Worm (Caenorhabditis elegans) whole organism, L3 larva: ENCODE data around the gene F52G3.1.
A peak's percentile ranks its signal among the peaks of the same experiment; 100 is the strongest.

Experiments
- R02D3.7 ChIP-seq: fragments of 150-350 bp; optimal IDR thresholded peaks from 2 replicates; lab custom pipeline; 2014; ENCODE audit warnings: missing biosample characterization, missing genetic modification characterization
- ZK546.5 ChIP-seq: sonication (generic microtip); optimal IDR thresholded peaks from 2 replicates; lab custom pipeline; 2017; ENCODE audit warnings: missing biosample characterization, missing genetic modification characterization
- aly-2 ChIP-seq: fragments of 150-350 bp; optimal IDR thresholded peaks from 2 replicates; lab custom pipeline; 2014; ENCODE audit warnings: missing biosample characterization, missing genetic modification characterization
- ama-1 ChIP-seq: fragments of 150-350 bp; optimal IDR thresholded peaks from 2 replicates; lab custom pipeline; 2018
- ceh-16 ChIP-seq: sonication (generic microtip); optimal IDR thresholded peaks from 2 replicates; lab custom pipeline; 2017; ENCODE audit warnings: missing biosample characterization, missing genetic modification characterization
- ceh-28 ChIP-seq: fragments of 150-350 bp; optimal IDR thresholded peaks from 2 replicates; lab custom pipeline; 2014; ENCODE audit warnings: missing biosample characterization, missing genetic modification reagents, missing genetic modification characterization
- ceh-82 ChIP-seq: fragments of 150-350 bp; optimal IDR thresholded peaks from 2 replicates; lab custom pipeline; 2014; ENCODE audit warnings: missing biosample characterization, missing genetic modification characterization
- ceh-9 ChIP-seq: sonication (generic microtip); optimal IDR thresholded peaks from 2 replicates; lab custom pipeline; 2018; ENCODE audit warnings: missing biosample characterization, missing genetic modification characterization
- daf-12 ChIP-seq: fragments of 150-350 bp; optimal IDR thresholded peaks from 2 replicates; lab custom pipeline; 2014; ENCODE audit warnings: missing biosample characterization, missing genetic modification reagents, missing genetic modification characterization
- egl-27 ChIP-seq: sonication (generic microtip); optimal IDR thresholded peaks from 4 replicates; lab custom pipeline; 2017; ENCODE audit warnings: missing biosample characterization, missing genetic modification reagents, missing genetic modification characterization
- egl-5 ChIP-seq: fragments of 150-350 bp; optimal IDR thresholded peaks from 2 replicates; lab custom pipeline; 2017; ENCODE audit warnings: missing biosample characterization, missing genetic modification reagents, missing genetic modification characterization, inconsistent platforms
- elt-1 ChIP-seq: fragments of 150-350 bp; optimal IDR thresholded peaks from 2 replicates; lab custom pipeline; 2014; ENCODE audit warnings: missing biosample characterization, missing genetic modification characterization
- elt-2 ChIP-seq: sonication (generic microtip); optimal IDR thresholded peaks from 2 replicates; lab custom pipeline; 2016; ENCODE audit warnings: missing genetic modification reagents, mild to moderate bottlenecking, missing genetic modification characterization, missing compliant biosample characterization
- elt-3 ChIP-seq, 3 experiments: fragments of 150-350 bp in 1 of 3; sonication (generic microtip) in 2 of 3; optimal IDR thresholded peaks; 2 replicates in 2 of 3; 4 replicates in 1 of 3; lab custom pipeline; 2014 to 2017; ENCODE audit warnings: missing biosample characterization in 3 of 3, missing genetic modification characterization in 3 of 3
- eor-1 ChIP-seq, 2 experiments: fragments of 150-350 bp; optimal IDR thresholded peaks; 2 replicates each; lab custom pipeline; 2014 to 2018; ENCODE audit warnings: missing biosample characterization in 2 of 2, missing genetic modification characterization in 2 of 2
- fkh-10 ChIP-seq: sonication (generic microtip); optimal IDR thresholded peaks from 2 replicates; lab custom pipeline; 2017; ENCODE audit warnings: missing biosample characterization, missing genetic modification reagents, missing genetic modification characterization
- fkh-2 ChIP-seq: fragments of 150-350 bp; optimal IDR thresholded peaks from 2 replicates; lab custom pipeline; 2014; ENCODE audit warnings: missing biosample characterization, missing genetic modification reagents, missing genetic modification characterization
- fos-1 ChIP-seq: fragments of 150-350 bp; optimal IDR thresholded peaks from 2 replicates; lab custom pipeline; 2014; ENCODE audit warnings: missing biosample characterization, missing genetic modification characterization
- hmg-11 ChIP-seq: sonication (generic microtip); optimal IDR thresholded peaks from 2 replicates; lab custom pipeline; 2016; ENCODE audit warnings: missing genetic modification characterization, missing compliant biosample characterization
- jun-1 ChIP-seq: fragments of 150-350 bp; optimal IDR thresholded peaks from 2 replicates; lab custom pipeline; 2014; ENCODE audit warnings: missing biosample characterization, missing genetic modification reagents, missing genetic modification characterization
- lin-15B ChIP-seq: fragments of 150-350 bp; optimal IDR thresholded peaks from 2 replicates; lab custom pipeline; 2014; ENCODE audit warnings: missing biosample characterization, missing genetic modification characterization
- lin-39 ChIP-seq: fragments of 150-350 bp; optimal IDR thresholded peaks from 2 replicates; lab custom pipeline; 2018; ENCODE audit warnings: missing biosample characterization, missing genetic modification reagents, missing genetic modification characterization
- lsy-12 ChIP-seq: sonication (generic microtip); optimal IDR thresholded peaks from 2 replicates; lab custom pipeline; 2016; ENCODE audit warnings: mild to moderate bottlenecking, missing genetic modification characterization, missing compliant biosample characterization
- mdl-1 ChIP-seq: fragments of 150-350 bp; optimal IDR thresholded peaks from 2 replicates; lab custom pipeline; 2014; ENCODE audit warnings: missing biosample characterization, missing genetic modification characterization
- mml-1 ChIP-seq: fragments of 150-350 bp; sonication (generic microtip); optimal IDR thresholded peaks from 3 replicates; lab custom pipeline; 2014; ENCODE audit warnings: missing biosample characterization, missing genetic modification characterization
- nfya-1 ChIP-seq: sonication (generic microtip); optimal IDR thresholded peaks from 2 replicates; lab custom pipeline; 2017; ENCODE audit warnings: missing genetic modification characterization, mild to moderate bottlenecking, missing compliant biosample characterization, antibody characterized with exemption, moderate library complexity; ENCODE audit not compliant: insufficient read depth
- nhr-11 ChIP-seq: fragments of 150-350 bp; optimal IDR thresholded peaks from 2 replicates; lab custom pipeline; 2014; ENCODE audit warnings: missing biosample characterization, missing genetic modification characterization
- nhr-12 ChIP-seq: fragments of 150-350 bp; optimal IDR thresholded peaks from 2 replicates; lab custom pipeline; 2014; ENCODE audit warnings: missing biosample characterization, missing genetic modification characterization
- nhr-23 ChIP-seq: fragments of 150-350 bp; optimal IDR thresholded peaks from 2 replicates; lab custom pipeline; 2014; ENCODE audit warnings: missing biosample characterization, missing genetic modification reagents, missing genetic modification characterization
- nhr-237 ChIP-seq: fragments of 150-350 bp; optimal IDR thresholded peaks from 2 replicates; lab custom pipeline; 2014; ENCODE audit warnings: missing biosample characterization, missing genetic modification characterization
- nhr-25 ChIP-seq: sonication (generic microtip); optimal IDR thresholded peaks from 2 replicates; lab custom pipeline; 2017; ENCODE audit warnings: missing biosample characterization, missing genetic modification characterization
- nhr-28 ChIP-seq: fragments of 150-350 bp; optimal IDR thresholded peaks from 2 replicates; lab custom pipeline; 2014; ENCODE audit warnings: missing biosample characterization, missing genetic modification characterization
- nhr-43 ChIP-seq: sonication (generic microtip); optimal IDR thresholded peaks from 2 replicates; lab custom pipeline; 2016; ENCODE audit warnings: mild to moderate bottlenecking, missing genetic modification characterization, missing compliant biosample characterization; ENCODE audit not compliant: poor library complexity, severe bottlenecking
- nhr-67 ChIP-seq: fragments of 150-350 bp; optimal IDR thresholded peaks from 2 replicates; lab custom pipeline; 2014; ENCODE audit warnings: missing biosample characterization, missing genetic modification characterization
- nhr-76 ChIP-seq: fragments of 150-350 bp; sonication (generic microtip); optimal IDR thresholded peaks from 5 replicates; lab custom pipeline; 2014; ENCODE audit warnings: missing biosample characterization, missing genetic modification characterization
- nhr-77 ChIP-seq: fragments of 150-350 bp; optimal IDR thresholded peaks from 2 replicates; lab custom pipeline; 2014; ENCODE audit warnings: missing biosample characterization, missing genetic modification characterization
- pha-4 ChIP-seq: fragments of 150-350 bp; optimal IDR thresholded peaks from 2 replicates; lab custom pipeline; 2014; ENCODE audit warnings: missing biosample characterization, missing genetic modification reagents, missing genetic modification characterization
- pqm-1 ChIP-seq: fragments of 150-350 bp; optimal IDR thresholded peaks from 2 replicates; lab custom pipeline; 2017; ENCODE audit warnings: missing biosample characterization, missing genetic modification characterization, inconsistent platforms
- sea-2 ChIP-seq: fragments of 150-350 bp; sonication (generic microtip); optimal IDR thresholded peaks from 4 replicates; lab custom pipeline; 2014; ENCODE audit warnings: missing biosample characterization, missing genetic modification reagents, missing genetic modification characterization
- skn-1 ChIP-seq: fragments of 150-350 bp; optimal IDR thresholded peaks from 2 replicates; lab custom pipeline; 2014; ENCODE audit warnings: missing biosample characterization, missing genetic modification characterization
- snpc-4 ChIP-seq: fragments of 150-350 bp; optimal IDR thresholded peaks from 2 replicates; lab custom pipeline; 2014; ENCODE audit warnings: missing biosample characterization, missing genetic modification characterization
- tbx-2 ChIP-seq: sonication (generic microtip); optimal IDR thresholded peaks from 2 replicates; lab custom pipeline; 2016; ENCODE audit warnings: mild to moderate bottlenecking, missing genetic modification characterization, missing compliant biosample characterization
- unc-39 ChIP-seq: sonication (generic microtip); optimal IDR thresholded peaks from 4 replicates; lab custom pipeline; 2017; ENCODE audit warnings: missing biosample characterization, missing genetic modification characterization
- unc-62 ChIP-seq: fragments of 150-350 bp; sonication (generic microtip); optimal IDR thresholded peaks from 4 replicates; lab custom pipeline; 2014; ENCODE audit warnings: missing biosample characterization, missing genetic modification reagents, missing genetic modification characterization
- zag-1 ChIP-seq: fragments of 150-350 bp; optimal IDR thresholded peaks from 2 replicates; lab custom pipeline; 2014; ENCODE audit warnings: missing biosample characterization, missing genetic modification characterization
- ztf-11 ChIP-seq: fragments of 150-350 bp; optimal IDR thresholded peaks from 2 replicates; lab custom pipeline; 2014; ENCODE audit warnings: missing biosample characterization, missing genetic modification characterization
- ztf-4 ChIP-seq: fragments of 150-350 bp; optimal IDR thresholded peaks from 2 replicates; lab custom pipeline; 2014; ENCODE audit warnings: missing biosample characterization, missing genetic modification characterization

Gene F52G3.1

ce11 chrX:16928087-16928486 is 35.6 kb upstream of the F52G3.1 start (continued):
- TF ChIP-seq ceh-28 (tag; lab: Kevin White, UChicago) (no peak), nhr-28 (no peak), fos-1 (tag; lab: Kevin White, UChicago) (no peak), egl-5 (tag; lab: Kevin White, UChicago) (peak; percentile 35), nhr-43 (tag; lab: Kevin White, UChicago) (peak; percentile 47), elt-2 (tag; lab: Kevin White, UChicago) (peak; percentile 11), R02D3.7 (tag; lab: Kevin White, UChicago) (no peak), ZK546.5 (tag; lab: Kevin White, UChicago) (no peak), nhr-76 (tag; lab: Kevin White, UChicago) (no peak), snpc-4 (no peak), nhr-25 (tag; lab: Kevin White, UChicago) (no peak), fkh-2 (tag; lab: Kevin White, UChicago) (no peak), pqm-1 (tag; lab: Kevin White, UChicago) (no peak), egl-27 (tag; lab: Kevin White, UChicago) (no peak), lin-39 (tag; lab: Kevin White, UChicago) (peak; percentile 72), zag-1 (tag; lab: Kevin White, UChicago) (no peak), unc-62 (GFP tag; lab: Kevin White, UChicago) (no peak), elt-1 (tag; lab: Kevin White, UChicago) (no peak), elt-3 (tag; optimal IDR thresholded peaks at IDR 0.05; lab: Kevin White, UChicago) (no peak), nhr-23 (tag; lab: Kevin White, UChicago) (no peak), daf-12 (tag; lab: Kevin White, UChicago) (no peak)

DNA sequence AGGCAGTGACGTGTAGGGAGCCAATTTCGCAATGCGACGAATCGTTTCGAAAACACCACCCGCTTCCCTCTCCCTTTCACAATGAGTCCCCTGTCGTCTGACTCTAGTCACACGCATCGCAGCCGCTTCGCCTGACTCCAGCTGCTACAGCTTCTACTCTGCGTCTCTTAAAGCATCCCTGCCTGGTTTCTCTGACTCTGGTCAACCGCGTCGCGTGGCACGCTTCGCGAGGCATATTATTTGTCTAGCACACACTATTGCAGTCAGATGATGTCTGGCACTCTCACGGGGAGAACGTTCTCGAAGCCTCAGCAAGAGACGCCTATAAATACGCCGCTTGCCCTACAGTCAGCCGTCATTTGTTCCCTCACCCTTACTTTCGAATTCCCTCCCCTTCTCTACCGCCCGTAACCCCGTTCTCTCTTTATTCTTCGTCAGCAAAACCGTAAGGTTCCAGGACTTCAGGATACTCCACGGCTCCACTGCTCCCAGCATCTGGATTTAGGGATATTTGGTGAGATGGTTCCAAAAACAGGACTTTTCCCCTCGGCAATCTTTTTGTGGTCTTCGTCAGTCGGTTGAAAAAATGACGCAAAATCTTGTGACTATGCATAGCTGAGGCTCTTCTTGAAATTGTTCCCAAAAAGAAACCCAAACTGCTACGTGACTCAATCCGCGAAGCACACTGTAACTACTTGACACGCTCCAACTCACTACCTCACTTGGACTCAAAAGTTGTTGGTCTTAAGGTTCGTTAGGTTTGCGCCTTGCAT is 33.9 kb upstream of the F52G3.1 start:
- TF ChIP-seq skn-1 (tag; lab: Kevin White, UChicago) = peak; percentile 69
- no peak for TF ChIP-seq nhr-76 (tag; lab: Kevin White, UChicago)
- peak; percentile 99 for TF ChIP-seq nhr-11
- peak; percentile 98 for TF ChIP-seq hmg-11 (tag; lab: Kevin White, UChicago)
- TF ChIP-seq unc-62 (GFP tag; lab: Kevin White, UChicago) = peak; percentile 93
- peak; percentile 15 for TF ChIP-seq unc-39 (tag; lab: Kevin White, UChicago)
- no peak for TF ChIP-seq nhr-237 (tag; lab: Kevin White, UChicago)
- TF ChIP-seq jun-1 (tag; lab: Kevin White, UChicago) = peak; percentile 99
- TF ChIP-seq egl-27 (tag; lab: Kevin White, UChicago) = peak; percentile 78
- TF ChIP-seq nhr-43 (tag; lab: Kevin White, UChicago) = peak; percentile 95
- peak; percentile 74 for TF ChIP-seq snpc-4
- no peak for TF ChIP-seq nhr-12 (tag; lab: Kevin White, UChicago)
- TF ChIP-seq tbx-2 (tag; lab: Kevin White, UChicago) = peak; percentile 95
- peak; percentile 16 to 66 (median 20) for TF ChIP-seq elt-3 (tag; optimal IDR thresholded peaks at IDR 0.05; lab: Kevin White, UChicago)
- TF ChIP-seq lin-15B = peak; percentile 69
- peak; percentile 87 for TF ChIP-seq ceh-9 (tag; lab: Kevin White, UChicago)
- peak; percentile 98 for TF ChIP-seq nhr-23 (tag; lab: Kevin White, UChicago)
- TF ChIP-seq lsy-12 (tag; lab: Kevin White, UChicago) = peak; percentile 96
- TF ChIP-seq fos-1 (tag; lab: Kevin White, UChicago) = peak; percentile 89
- TF ChIP-seq nhr-77 (tag; lab: Kevin White, UChicago) = peak; percentile 23
- TF ChIP-seq mml-1 = peak; percentile 51
- no peak for TF ChIP-seq ZK546.5 (tag; lab: Kevin White, UChicago)
- peak; percentile 78 for TF ChIP-seq ceh-82 (tag; lab: Kevin White, UChicago)
- TF ChIP-seq elt-2 (tag; lab: Kevin White, UChicago) = peak; percentile 93
- TF ChIP-seq elt-1 (tag; lab: Kevin White, UChicago) = peak; percentile 20
- no peak for TF ChIP-seq nhr-28
- peak; percentile 100 for TF ChIP-seq lin-39 (tag; lab: Kevin White, UChicago)
- TF ChIP-seq ama-1 (lab: Kevin White, UChicago) = peak; percentile 100
- TF ChIP-seq ceh-28 (tag; lab: Kevin White, UChicago) = peak; percentile 94
- TF ChIP-seq daf-12 (tag; lab: Kevin White, UChicago) = no peak
- TF ChIP-seq ztf-4 (tag; lab: Kevin White, UChicago) = peak; percentile 81
- peak; percentile 84 for TF ChIP-seq R02D3.7 (tag; lab: Kevin White, UChicago)
- peak; percentile 93 for TF ChIP-seq fkh-10 (GFP tag; lab: Kevin White, UChicago)
- TF ChIP-seq pha-4 (tag; lab: Kevin White, UChicago) = peak; percentile 97
- peak; percentile 97 for TF ChIP-seq mdl-1 (tag; lab: Kevin White, UChicago)
- TF ChIP-seq nhr-67 (tag; lab: Kevin White, UChicago) = no peak
- peak; percentile 99 for TF ChIP-seq egl-5 (tag; lab: Kevin White, UChicago)
- TF ChIP-seq eor-1 (tag; optimal IDR thresholded peaks at IDR 0.05; lab: Kevin White, UChicago) = peak; percentile 17 to 46
- peak; percentile 9 for TF ChIP-seq ztf-11
- TF ChIP-seq sea-2 (GFP tag; lab: Kevin White, UChicago) = peak; percentile 82
- TF ChIP-seq ceh-16 (tag; lab: Kevin White, UChicago) = no peak
- TF ChIP-seq aly-2 = no peak
- no peak for TF ChIP-seq fkh-2 (tag; lab: Kevin White, UChicago)
- peak; percentile 96 for TF ChIP-seq nfya-1 (tag; lab: Kevin White, UChicago)
- peak; percentile 99 for TF ChIP-seq nhr-25 (tag; lab: Kevin White, UChicago)
- TF ChIP-seq pqm-1 (tag; lab: Kevin White, UChicago) = peak; percentile 90
